Worm (Caenorhabditis elegans) whole organism, young adult: ENCODE results near the gene T03D8.6.

Experiments used
- Y79H2A.3 ChIP-seq: fragments of 200-800 bp; sonication (Bioruptor generic); conservative IDR thresholded peaks from 2 replicates; pipeline ENCODE4 v1.3.6; 2022; ENCODE audit warnings: missing genetic modification reagents, missing genetic modification characterization, missing compliant biosample characterization
- madf-3 ChIP-seq: fragments of 200-800 bp; sonication (Bioruptor generic); IDR thresholded peaks from 2 replicates; pipeline ENCODE4 v1.3.6; 2022; ENCODE audit warnings: missing genetic modification reagents, missing genetic modification characterization, missing compliant biosample characterization

- TF ChIP-seq madf-3: no peak
- no peak for TF ChIP-seq Y79H2A.3
These were observed 46.3 kb upstream of the T03D8.6 start for ce11 chrV:20866406-20866805.
